Worm (Caenorhabditis elegans): ENCODE measurements around the gene str-55.

- TF ChIP-seq F22D6.2 (tag; optimal IDR thresholded peaks at IDR 0.05) (no peak), snpc-4 (GFP tag; optimal IDR thresholded peaks at IDR 0.05) (no peak), snpc-4 (tag; optimal IDR thresholded peaks at IDR 0.05) (no peak), madf-10 (tag; optimal IDR thresholded peaks at IDR 0.05) (no peak)
Measured at ce11 chrV:16433471-16433870, 16.6 kb upstream of the str-55 start, which contains the start of gene clec-234.

Data from whole organism, young adult.